Worm (Caenorhabditis elegans): ENCODE data around the gene C16C8.18.

Gene C16C8.18

ce11 chrII:3434893-3435503, 5.5 kb downstream of the C16C8.18 start:
- TF ChIP-seq nhr-129 (tag; optimal IDR thresholded peaks at IDR 0.05): no peak
- no peak for TF ChIP-seq C34F6.9 (tag; optimal IDR thresholded peaks at IDR 0.05)
- peak; percentile 67 for TF ChIP-seq snpc-4 (tag; optimal IDR thresholded peaks at IDR 0.05)
- TF ChIP-seq aly-2 (tag; optimal IDR thresholded peaks at IDR 0.05): no peak
- TF ChIP-seq blmp-1 (tag; optimal IDR thresholded peaks at IDR 0.05; ENCODE audit: insufficient read depth): no peak
- no peak for TF ChIP-seq unc-62 (GFP tag; optimal IDR thresholded peaks at IDR 0.05)
- TF ChIP-seq ztf-1 (GFP tag; conservative IDR thresholded peaks at IDR 0.05): no peak
- peak; percentile 26 for TF ChIP-seq nhr-25 (tag; optimal IDR thresholded peaks at IDR 0.05)

- TF ChIP-seq lin-39 (tag; optimal IDR thresholded peaks at IDR 0.05) (no peak), sma-3 (GFP tag; optimal IDR thresholded peaks at IDR 0.05) (no peak)
Measured at ce11 chrII:3436412-3436811, 6.9 kb downstream of the C16C8.18 start, which contains the start of gene skpo-2. skpo-2 (minus strand) TSS chrII:3436512.

ce11 chrII:3437393-3437792, 7.9 kb downstream of the C16C8.18 start:
- TF ChIP-seq nhr-10 (tag; optimal IDR thresholded peaks at IDR 0.05) (no peak), unc-39 (tag; optimal IDR thresholded peaks at IDR 0.05) (no peak), peb-1 (tag; optimal IDR thresholded peaks at IDR 0.05) (no peak), snpc-4 (tag; optimal IDR thresholded peaks at IDR 0.05) (no peak), blmp-1 (tag; optimal IDR thresholded peaks at IDR 0.05; ENCODE audit: insufficient read depth) (no peak), dmd-4 (tag; optimal IDR thresholded peaks at IDR 0.05) (no peak), ZK546.5 (tag; optimal IDR thresholded peaks at IDR 0.05) (no peak), nhr-25 (tag; optimal IDR thresholded peaks at IDR 0.05) (no peak), nhr-77 (tag; optimal IDR thresholded peaks at IDR 0.05) (no peak), ztf-4 (tag; optimal IDR thresholded peaks at IDR 0.05) (no peak), unc-55 (GFP tag; optimal IDR thresholded peaks at IDR 0.05) (no peak), sma-9 (GFP tag; optimal IDR thresholded peaks at IDR 0.05) (no peak), sma-9 (tag; optimal IDR thresholded peaks at IDR 0.05) (no peak)

ce11 chrII:3438280-3438679, 8.8 kb downstream of the C16C8.18 start:
- TF ChIP-seq blmp-1 (tag; optimal IDR thresholded peaks at IDR 0.05; ENCODE audit: insufficient read depth): peak; percentile 39
- TF ChIP-seq peb-1 (tag; optimal IDR thresholded peaks at IDR 0.05): no peak

- peak; percentile 16 for TF ChIP-seq sma-9 (GFP tag; optimal IDR thresholded peaks at IDR 0.05)
- TF ChIP-seq sma-9 (tag; optimal IDR thresholded peaks at IDR 0.05): no peak
- TF ChIP-seq lin-13 (GFP tag; optimal IDR thresholded peaks at IDR 0.05): peak; percentile 27
- peak; percentile 46 for TF ChIP-seq gmeb-1 (tag; optimal IDR thresholded peaks at IDR 0.05)
- no peak for TF ChIP-seq nhr-25 (tag; optimal IDR thresholded peaks at IDR 0.05)
- TF ChIP-seq F13H6.1 (tag; optimal IDR thresholded peaks at IDR 0.05): no peak
- TF ChIP-seq aly-2 (tag; optimal IDR thresholded peaks at IDR 0.05): no peak
- TF ChIP-seq snpc-4 (tag; optimal IDR thresholded peaks at IDR 0.05): no peak
- peak; percentile 12 for TF ChIP-seq nhr-129 (tag; optimal IDR thresholded peaks at IDR 0.05)
- TF ChIP-seq lsy-2 (tag; optimal IDR thresholded peaks at IDR 0.05): no peak
- TF ChIP-seq elt-3 (tag; optimal IDR thresholded peaks at IDR 0.05): no peak
- TF ChIP-seq R02D3.7 (tag; optimal IDR thresholded peaks at IDR 0.05): no peak
- TF ChIP-seq C34F6.9 (tag; optimal IDR thresholded peaks at IDR 0.05): no peak
- no peak for TF ChIP-seq peb-1 (tag; optimal IDR thresholded peaks at IDR 0.05)
- TF ChIP-seq unc-62 (GFP tag; optimal IDR thresholded peaks at IDR 0.05): no peak
- peak; percentile 64 for TF ChIP-seq fos-1 (tag; optimal IDR thresholded peaks at IDR 0.05)
- no peak for TF ChIP-seq ceh-82 (tag; optimal IDR thresholded peaks at IDR 0.05)
- TF ChIP-seq sma-3 (GFP tag; optimal IDR thresholded peaks at IDR 0.05): peak; percentile 68
- TF ChIP-seq nhr-21 (tag; optimal IDR thresholded peaks at IDR 0.05): peak; percentile 6
- peak; percentile 7 for TF ChIP-seq egl-27 (tag; optimal IDR thresholded peaks at IDR 0.05)
- no peak for TF ChIP-seq ztf-1 (GFP tag; conservative IDR thresholded peaks at IDR 0.05)
- peak; percentile 29 for TF ChIP-seq crh-2 (tag; optimal IDR thresholded peaks at IDR 0.05)
Measured at ce11 chrII:3439244-3439698, 9.8 kb downstream of the C16C8.18 start.

Measured in whole organism, L2 larva.